Worm (Caenorhabditis elegans) whole organism, early embryonic: Measurements from ENCODE around the gene ets-5.
A peak's percentile ranks its signal among the peaks of the same experiment; 100 is the strongest.

Source experiments
- B0310.2 ChIP-seq: sonication (generic microtip); optimal IDR thresholded peaks from 2 replicates; lab custom pipeline; 2016; ENCODE audit warnings: mild to moderate bottlenecking, missing genetic modification characterization, missing compliant biosample characterization
- F13C5.2 ChIP-seq: sonication (generic microtip); optimal IDR thresholded peaks from 2 replicates; lab custom pipeline; 2017; ENCODE audit warnings: mild to moderate bottlenecking, missing genetic modification characterization, inconsistent platforms, missing compliant biosample characterization
- aly-1 ChIP-seq: sonication (generic microtip); optimal IDR thresholded peaks from 2 replicates; lab custom pipeline; 2016; ENCODE audit warnings: missing genetic modification characterization, missing compliant biosample characterization
- ama-1 ChIP-seq: fragments of 150-350 bp; optimal IDR thresholded peaks from 2 replicates; lab custom pipeline; 2014
- ceh-13 ChIP-seq: fragments of 200-800 bp; sonication (Bioruptor generic); optimal IDR thresholded peaks from 2 replicates; lab custom pipeline; 2018; ENCODE audit warnings: mild to moderate bottlenecking, missing genetic modification characterization, missing compliant biosample characterization
- ceh-36 ChIP-seq: sonication (generic microtip); optimal IDR thresholded peaks from 2 replicates; lab custom pipeline; 2016; ENCODE audit warnings: missing genetic modification characterization, inconsistent platforms, missing compliant biosample characterization
- ets-7 ChIP-seq: sonication (generic microtip); optimal IDR thresholded peaks from 2 replicates; lab custom pipeline; 2016; ENCODE audit warnings: missing genotype, missing genetic modification characterization, missing compliant biosample characterization
- flt-1 ChIP-seq: fragments of 200-800 bp; sonication (Bioruptor generic); IDR thresholded peaks from 2 replicates; pipeline ENCODE4 v1.3.6; 2022; ENCODE audit warnings: missing genetic modification characterization, missing compliant biosample characterization
- hmbx-1 ChIP-seq: sonication (generic microtip); optimal IDR thresholded peaks from 2 replicates; lab custom pipeline; 2016; ENCODE audit warnings: mild to moderate bottlenecking, missing genetic modification characterization, missing compliant biosample characterization
- hmg-4 ChIP-seq: fragments of 200-800 bp; sonication (Bioruptor generic); optimal IDR thresholded peaks from 2 replicates; lab custom pipeline; 2018; ENCODE audit warnings: mild to moderate bottlenecking, missing genetic modification characterization, missing compliant biosample characterization
- hnd-1 ChIP-seq: sonication (generic microtip); optimal IDR thresholded peaks from 2 replicates; lab custom pipeline; 2016; ENCODE audit warnings: missing genetic modification characterization, missing compliant biosample characterization
- pes-1 ChIP-seq: fragments of 200-800 bp; sonication (Bioruptor generic); IDR thresholded peaks from 2 replicates; pipeline ENCODE4 v1.3.6; 2022; ENCODE audit warnings: missing genetic modification reagents, missing genetic modification characterization, missing compliant biosample characterization
- scrt-1 ChIP-seq: fragments of 200-800 bp; sonication (Bioruptor generic); IDR thresholded peaks from 2 replicates; pipeline ENCODE4 v1.3.6; 2022; ENCODE audit warnings: missing genetic modification characterization, missing compliant biosample characterization
- sea-1 ChIP-seq: fragments of 200-800 bp; sonication (Bioruptor generic); conservative IDR thresholded peaks from 2 replicates; pipeline ENCODE4 v1.3.6; 2022; ENCODE audit warnings: missing genetic modification characterization, missing compliant biosample characterization
- tbx-11 ChIP-seq: fragments of 200-800 bp; sonication (Bioruptor generic); IDR thresholded peaks from 2 replicates; pipeline ENCODE4 v1.3.6; 2022; ENCODE audit warnings: missing genetic modification characterization, missing compliant biosample characterization
- tbx-37 ChIP-seq: fragments of 200-800 bp; sonication (Bioruptor generic); conservative IDR thresholded peaks from 2 replicates; pipeline ENCODE4 v1.3.6; 2022; ENCODE audit warnings: missing genetic modification reagents, missing genetic modification characterization, missing compliant biosample characterization
- tra-4 ChIP-seq: sonication (generic microtip); optimal IDR thresholded peaks from 2 replicates; lab custom pipeline; 2017; ENCODE audit warnings: missing genetic modification characterization, missing compliant biosample characterization

ets-5 gene

ce11 chrX:5085465-5085864 is 1.1 kb upstream of the ets-5 start:
- peak; percentile 98 for TF ChIP-seq F13C5.2
- peak; percentile 91 for TF ChIP-seq hnd-1 (tag; lab: Kevin White, UChicago)
- peak; percentile 98 for TF ChIP-seq tbx-11 (GFP tag; lab: Robert Waterston, UW)
- TF ChIP-seq flt-1 (GFP tag; lab: Robert Waterston, UW), result peak; percentile 96
- peak; percentile 95 for TF ChIP-seq sea-1 (GFP tag; lab: Robert Waterston, UW)
- no peak for TF ChIP-seq ama-1
- peak; percentile 95 for TF ChIP-seq tra-4
- TF ChIP-seq hmbx-1, result peak; percentile 88
- peak; percentile 98 for TF ChIP-seq hmg-4
- peak; percentile 96 for TF ChIP-seq pes-1 (GFP tag; lab: Robert Waterston, UW)
- peak; percentile 94 for TF ChIP-seq ceh-13 (GFP tag; lab: Kevin White, UChicago)
- TF ChIP-seq ets-7 (tag; lab: Kevin White, UChicago), result peak; percentile 88
- TF ChIP-seq B0310.2 (tag; lab: Kevin White, UChicago), result peak; percentile 95
- peak; percentile 94 for TF ChIP-seq ceh-36 (tag; lab: Kevin White, UChicago)
- peak; percentile 88 for TF ChIP-seq tbx-37 (GFP tag; lab: Robert Waterston, UW)
- peak; percentile 97 for TF ChIP-seq scrt-1 (GFP tag; lab: Robert Waterston, UW)
- peak; percentile 94 for TF ChIP-seq aly-1

ce11 chrX:5084080-5084479 is 246 bp downstream of the ets-5 start:
- TF ChIP-seq pes-1 (GFP tag; lab: Robert Waterston, UW), result no peak

ce11 chrX:5079297-5079696 is 5.0 kb downstream of the ets-5 start:
- TF ChIP-seq ama-1 (no peak), F13C5.2 (no peak), tra-4 (no peak), B0310.2 (tag; lab: Kevin White, UChicago) (no peak), ceh-13 (GFP tag; lab: Kevin White, UChicago) (no peak), sea-1 (GFP tag; lab: Robert Waterston, UW) (no peak), flt-1 (GFP tag; lab: Robert Waterston, UW) (no peak), hmg-4 (no peak), pes-1 (GFP tag; lab: Robert Waterston, UW) (no peak), tbx-37 (GFP tag; lab: Robert Waterston, UW) (no peak), aly-1 (no peak), hnd-1 (tag; lab: Kevin White, UChicago) (no peak), scrt-1 (GFP tag; lab: Robert Waterston, UW) (no peak), ets-7 (tag; lab: Kevin White, UChicago) (no peak), hmbx-1 (no peak), tbx-11 (GFP tag; lab: Robert Waterston, UW) (no peak), ceh-36 (tag; lab: Kevin White, UChicago) (no peak)

ce11 chrX:5077696-5078343 is 6.5 kb downstream of the ets-5 start, which contains the start of gene cal-5:
TSS of gene cal-5 (minus strand) at chrX:5077961.
- TF ChIP-seq aly-1 (peak; percentile 8), hmg-4 (peak; percentile 74), tbx-11 (GFP tag; lab: Robert Waterston, UW) (0 out of 2 replicates have a peak, but pooled peaks have one; percentile 25), ceh-36 (tag; lab: Kevin White, UChicago) (no peak), ceh-13 (GFP tag; lab: Kevin White, UChicago) (no peak), pes-1 (GFP tag; lab: Robert Waterston, UW) (no peak), ets-7 (tag; lab: Kevin White, UChicago) (no peak), hnd-1 (tag; lab: Kevin White, UChicago) (no peak)

- TF ChIP-seq F13C5.2, result no peak
- TF ChIP-seq sea-1 (GFP tag; lab: Robert Waterston, UW), result no peak
- no peak for TF ChIP-seq flt-1 (GFP tag; lab: Robert Waterston, UW)
- TF ChIP-seq scrt-1 (GFP tag; lab: Robert Waterston, UW), result no peak
- TF ChIP-seq hmbx-1, result no peak
- TF ChIP-seq tra-4, result no peak
- no peak for TF ChIP-seq hnd-1 (tag; lab: Kevin White, UChicago)
- TF ChIP-seq B0310.2 (tag; lab: Kevin White, UChicago), result no peak
- TF ChIP-seq aly-1, result no peak
- TF ChIP-seq tbx-11 (GFP tag; lab: Robert Waterston, UW), result no peak
These were observed 8.8 kb downstream of the ets-5 start for ce11 chrX:5075538-5075937.

ce11 chrX:5073895-5074294 is 10.4 kb downstream of the ets-5 start:
- TF ChIP-seq hmg-4, result no peak
- no peak for TF ChIP-seq F13C5.2
- TF ChIP-seq ceh-36 (tag; lab: Kevin White, UChicago), result no peak
- no peak for TF ChIP-seq ceh-13 (GFP tag; lab: Kevin White, UChicago)
- TF ChIP-seq aly-1, result no peak
- no peak for TF ChIP-seq sea-1 (GFP tag; lab: Robert Waterston, UW)
- no peak for TF ChIP-seq pes-1 (GFP tag; lab: Robert Waterston, UW)
- TF ChIP-seq tra-4, result no peak
- no peak for TF ChIP-seq hnd-1 (tag; lab: Kevin White, UChicago)
- no peak for TF ChIP-seq hmbx-1
- TF ChIP-seq tbx-11 (GFP tag; lab: Robert Waterston, UW), result no peak
- no peak for TF ChIP-seq scrt-1 (GFP tag; lab: Robert Waterston, UW)
- TF ChIP-seq tbx-37 (GFP tag; lab: Robert Waterston, UW), result no peak
- no peak for TF ChIP-seq ets-7 (tag; lab: Kevin White, UChicago)
- TF ChIP-seq B0310.2 (tag; lab: Kevin White, UChicago), result no peak
- TF ChIP-seq flt-1 (GFP tag; lab: Robert Waterston, UW), result no peak

- TF ChIP-seq ceh-36 (tag; lab: Kevin White, UChicago), result no peak
- no peak for TF ChIP-seq flt-1 (GFP tag; lab: Robert Waterston, UW)
- TF ChIP-seq scrt-1 (GFP tag; lab: Robert Waterston, UW), result no peak
- TF ChIP-seq tbx-37 (GFP tag; lab: Robert Waterston, UW), result no peak
- no peak for TF ChIP-seq hmbx-1
- no peak for TF ChIP-seq tra-4
- TF ChIP-seq B0310.2 (tag; lab: Kevin White, UChicago), result no peak
- TF ChIP-seq ama-1, result no peak
- no peak for TF ChIP-seq tbx-11 (GFP tag; lab: Robert Waterston, UW)
- TF ChIP-seq aly-1, result no peak
- no peak for TF ChIP-seq hmg-4
- no peak for TF ChIP-seq F13C5.2
- TF ChIP-seq hnd-1 (tag; lab: Kevin White, UChicago), result no peak
- TF ChIP-seq ets-7 (tag; lab: Kevin White, UChicago), result no peak
- TF ChIP-seq sea-1 (GFP tag; lab: Robert Waterston, UW), result no peak
- TF ChIP-seq pes-1 (GFP tag; lab: Robert Waterston, UW), result no peak
- no peak for TF ChIP-seq ceh-13 (GFP tag; lab: Kevin White, UChicago)
These were observed 13.3 kb downstream of the ets-5 start for ce11 chrX:5071025-5071424.
